Worm (Caenorhabditis elegans) whole organism, late embryonic: ENCODE data around the gene W07G4.1.

Experiments
- C08G9.2 ChIP-seq: sonication (generic microtip); optimal IDR thresholded peaks from 2 replicates; lab custom pipeline; 2016; ENCODE audit warnings: mild to moderate bottlenecking, missing genetic modification characterization, moderate library complexity, missing compliant biosample characterization
- F13H6.1 ChIP-seq: sonication (generic microtip); optimal IDR thresholded peaks from 2 replicates; lab custom pipeline; 2016; ENCODE audit warnings: missing genetic modification characterization, missing compliant biosample characterization
- K02D7.2 ChIP-seq: sonication (generic microtip); optimal IDR thresholded peaks from 2 replicates; lab custom pipeline; 2017; ENCODE audit warnings: mild to moderate bottlenecking, missing genetic modification characterization, missing compliant biosample characterization
- K09A11.1 ChIP-seq: sonication (generic microtip); optimal IDR thresholded peaks from 2 replicates; lab custom pipeline; 2017; ENCODE audit warnings: antibody characterized with exemption, mild to moderate bottlenecking, missing genetic modification characterization, missing compliant biosample characterization; ENCODE audit not compliant: insufficient read depth
- Y22D7AL.16 ChIP-seq: sonication (generic microtip); optimal IDR thresholded peaks from 2 replicates; lab custom pipeline; 2016; ENCODE audit warnings: missing genetic modification characterization, missing compliant biosample characterization
- ahr-1 ChIP-seq: sonication (generic microtip); optimal IDR thresholded peaks from 2 replicates; lab custom pipeline; 2016; ENCODE audit warnings: missing genetic modification characterization, missing compliant biosample characterization
- ama-1 ChIP-seq: fragments of 150-350 bp; optimal IDR thresholded peaks from 2 replicates; lab custom pipeline; 2014
- ceh-14 ChIP-seq: sonication (generic microtip); optimal IDR thresholded peaks from 2 replicates; lab custom pipeline; 2016; ENCODE audit warnings: missing genotype, missing genetic modification characterization, missing compliant biosample characterization
- ceh-18 ChIP-seq: sonication (generic microtip); optimal IDR thresholded peaks from 2 replicates; lab custom pipeline; 2016; ENCODE audit warnings: missing genetic modification characterization, missing compliant biosample characterization
- ceh-2 ChIP-seq: sonication (generic microtip); optimal IDR thresholded peaks from 2 replicates; lab custom pipeline; 2016; ENCODE audit warnings: missing genotype, missing genetic modification characterization, missing compliant biosample characterization
- ceh-22 ChIP-seq: sonication (generic microtip); optimal IDR thresholded peaks from 2 replicates; lab custom pipeline; 2017; ENCODE audit warnings: missing biosample characterization, missing genetic modification characterization
- ceh-24 ChIP-seq: sonication (generic microtip); optimal IDR thresholded peaks from 2 replicates; lab custom pipeline; 2016; ENCODE audit warnings: mild to moderate bottlenecking, missing genetic modification characterization, missing compliant biosample characterization
- ceh-45 ChIP-seq: fragments of 200-800 bp; sonication (Bioruptor generic); IDR thresholded peaks from 2 replicates; pipeline ENCODE4 v1.3.6; 2022; ENCODE audit warnings: missing genetic modification reagents, missing genetic modification characterization, missing compliant biosample characterization
- ceh-48 ChIP-seq: sonication (generic microtip); optimal IDR thresholded peaks from 2 replicates; lab custom pipeline; 2016; ENCODE audit warnings: missing genetic modification characterization, inconsistent platforms, missing compliant biosample characterization
- ceh-9 ChIP-seq: sonication (generic microtip); optimal IDR thresholded peaks from 2 replicates; lab custom pipeline; 2016; ENCODE audit warnings: mild to moderate bottlenecking, missing genetic modification characterization, inconsistent platforms, missing compliant biosample characterization
- che-1 ChIP-seq: sonication (generic microtip); optimal IDR thresholded peaks from 2 replicates; lab custom pipeline; 2016; ENCODE audit warnings: mild to moderate bottlenecking, missing genetic modification characterization, missing compliant biosample characterization
- dmd-4 ChIP-seq: sonication (generic microtip); optimal IDR thresholded peaks from 2 replicates; lab custom pipeline; 2016; ENCODE audit warnings: borderline replicate concordance, missing genetic modification characterization, missing compliant biosample characterization
- dve-1 ChIP-seq: sonication (generic microtip); optimal IDR thresholded peaks from 2 replicates; lab custom pipeline; 2017; ENCODE audit warnings: antibody characterized with exemption, mild to moderate bottlenecking, missing genetic modification characterization, missing compliant biosample characterization
- elt-2 ChIP-seq: sonication (generic microtip); optimal IDR thresholded peaks from 2 replicates; lab custom pipeline; 2016; ENCODE audit warnings: missing genetic modification reagents, missing genetic modification characterization, missing compliant biosample characterization
- ets-4 ChIP-seq: sonication (generic microtip); optimal IDR thresholded peaks from 2 replicates; lab custom pipeline; 2016; ENCODE audit warnings: missing genetic modification characterization, missing compliant biosample characterization
- fkh-10 ChIP-seq: fragments of 150-350 bp; optimal IDR thresholded peaks from 2 replicates; lab custom pipeline; 2014; ENCODE audit warnings: missing biosample characterization, missing genetic modification reagents, missing genetic modification characterization
- gmeb-2 ChIP-seq: sonication (generic microtip); optimal IDR thresholded peaks from 2 replicates; lab custom pipeline; 2016; ENCODE audit warnings: missing genetic modification characterization, inconsistent platforms, missing compliant biosample characterization
- hlh-13 ChIP-seq: fragments of 200-800 bp; sonication (Bioruptor generic); optimal IDR thresholded peaks from 2 replicates; lab custom pipeline; 2018; ENCODE audit warnings: mild to moderate bottlenecking, missing genetic modification characterization, missing compliant biosample characterization
- hlh-15 ChIP-seq: sonication (generic microtip); optimal IDR thresholded peaks from 2 replicates; lab custom pipeline; 2016; ENCODE audit warnings: missing genetic modification characterization, missing compliant biosample characterization
- hlh-30 ChIP-seq: sonication (generic microtip); optimal IDR thresholded peaks from 2 replicates; lab custom pipeline; 2017; ENCODE audit warnings: antibody characterized with exemption, missing genetic modification characterization, missing compliant biosample characterization; ENCODE audit not compliant: insufficient read depth
- hlh-6 ChIP-seq: sonication (generic microtip); optimal IDR thresholded peaks from 2 replicates; lab custom pipeline; 2016; ENCODE audit warnings: missing genotype, missing genetic modification characterization, missing compliant biosample characterization
- lim-6 ChIP-seq: sonication (generic microtip); optimal IDR thresholded peaks from 2 replicates; lab custom pipeline; 2016; ENCODE audit warnings: missing genetic modification characterization, missing compliant biosample characterization
- lin-11 ChIP-seq: fragments of 200-800 bp; sonication (Bioruptor generic); optimal IDR thresholded peaks from 2 replicates; lab custom pipeline; 2018; ENCODE audit warnings: mild to moderate bottlenecking, missing genetic modification characterization, missing compliant biosample characterization
- madf-2 ChIP-seq: sonication (generic microtip); optimal IDR thresholded peaks from 2 replicates; lab custom pipeline; 2017; ENCODE audit warnings: missing genetic modification characterization, missing compliant biosample characterization
- mec-3 ChIP-seq: sonication (generic microtip); optimal IDR thresholded peaks from 2 replicates; lab custom pipeline; 2016; ENCODE audit warnings: borderline replicate concordance, missing genetic modification characterization, missing compliant biosample characterization
- nfya-1 ChIP-seq: sonication (generic microtip); optimal IDR thresholded peaks from 2 replicates; lab custom pipeline; 2017; ENCODE audit warnings: missing genetic modification characterization, mild to moderate bottlenecking, missing compliant biosample characterization, antibody characterized with exemption, moderate library complexity
- nhr-11 ChIP-seq: fragments of 150-350 bp; optimal IDR thresholded peaks from 2 replicates; lab custom pipeline; 2014; ENCODE audit warnings: missing biosample characterization, missing genetic modification characterization
- odd-2 ChIP-seq: sonication (generic microtip); optimal IDR thresholded peaks from 2 replicates; lab custom pipeline; 2017; ENCODE audit warnings: antibody characterized with exemption, mild to moderate bottlenecking, missing genetic modification characterization, missing compliant biosample characterization
- pag-3 ChIP-seq: sonication (generic microtip); optimal IDR thresholded peaks from 2 replicates; lab custom pipeline; 2016; ENCODE audit warnings: missing compliant biosample characterization, missing genetic modification characterization, borderline replicate concordance
- pat-9 ChIP-seq: fragments of 200-800 bp; sonication (Bioruptor generic); optimal IDR thresholded peaks from 2 replicates; lab custom pipeline; 2018; ENCODE audit warnings: mild to moderate bottlenecking, missing genetic modification characterization, moderate library complexity, missing compliant biosample characterization
- pax-1 ChIP-seq: fragments of 150-350 bp; optimal IDR thresholded peaks from 2 replicates; lab custom pipeline; 2014; ENCODE audit warnings: missing biosample characterization, missing genetic modification characterization
- pqm-1 ChIP-seq: sonication (generic microtip); optimal IDR thresholded peaks from 2 replicates; lab custom pipeline; 2016; ENCODE audit warnings: missing genetic modification characterization, missing compliant biosample characterization
- pros-1 ChIP-seq: fragments of 150-350 bp; optimal IDR thresholded peaks from 2 replicates; lab custom pipeline; 2014; ENCODE audit warnings: missing biosample characterization, missing genetic modification reagents, missing genetic modification characterization
- ref-2 ChIP-seq: sonication (generic microtip); optimal IDR thresholded peaks from 2 replicates; lab custom pipeline; 2016; ENCODE audit warnings: missing genetic modification characterization, missing compliant biosample characterization
- rnt-1 ChIP-seq: sonication (generic microtip); optimal IDR thresholded peaks from 2 replicates; lab custom pipeline; 2016; ENCODE audit warnings: missing genetic modification characterization, missing compliant biosample characterization
- sox-2 ChIP-seq: fragments of 200-800 bp; sonication (Bioruptor generic); IDR thresholded peaks from 2 replicates; pipeline ENCODE4 v1.3.6; 2022; ENCODE audit warnings: missing genetic modification reagents, missing genetic modification characterization, missing compliant biosample characterization
- tbx-2 ChIP-seq: sonication (generic microtip); optimal IDR thresholded peaks from 2 replicates; lab custom pipeline; 2016; ENCODE audit warnings: missing genetic modification characterization, missing compliant biosample characterization
- unc-42 ChIP-seq: sonication (generic microtip); optimal IDR thresholded peaks from 2 replicates; lab custom pipeline; 2016; ENCODE audit warnings: missing genotype, missing genetic modification characterization, missing compliant biosample characterization
- ztf-16 ChIP-seq: sonication (generic microtip); optimal IDR thresholded peaks from 2 replicates; lab custom pipeline; 2017; ENCODE audit warnings: missing genetic modification characterization, missing compliant biosample characterization

Gene W07G4.1

ce11 chrV:12999559-12999958, 33.8 kb upstream of the W07G4.1 start, which contains the start of gene far-4:
Gene far-4, minus strand, starts transcription at chrV:12999659.
- TF ChIP-seq ahr-1 (tag; lab: Kevin White, UChicago) (no peak), ets-4 (no peak), sox-2 (GFP tag; lab: Robert Waterston, UW) (no peak), fkh-10 (no peak), F13H6.1 (tag; lab: Kevin White, UChicago) (no peak), elt-2 (tag; lab: Kevin White, UChicago) (no peak), hlh-30 (tag; lab: Kevin White, UChicago) (no peak), hlh-13 (GFP tag; lab: Kevin White, UChicago) (no peak)

ce11 chrV:13000068-13000467, 33.3 kb upstream of the W07G4.1 start:
- TF ChIP-seq unc-42, result no peak
- TF ChIP-seq madf-2, result no peak
- TF ChIP-seq ceh-9 (tag; lab: Kevin White, UChicago), result no peak
- no peak for TF ChIP-seq ref-2
- no peak for TF ChIP-seq pag-3 (tag; lab: Kevin White, UChicago)
- TF ChIP-seq Y22D7AL.16 (tag; lab: Kevin White, UChicago), result no peak
- no peak for TF ChIP-seq ceh-48 (tag; lab: Kevin White, UChicago)
- TF ChIP-seq sox-2 (GFP tag; lab: Robert Waterston, UW), result no peak
- TF ChIP-seq hlh-13 (GFP tag; lab: Kevin White, UChicago), result no peak
- no peak for TF ChIP-seq tbx-2
- TF ChIP-seq dmd-4 (tag; lab: Kevin White, UChicago), result no peak
- no peak for TF ChIP-seq mec-3 (tag; lab: Kevin White, UChicago)
- TF ChIP-seq odd-2, result no peak
- TF ChIP-seq, all 69 proteins: peak for 0

- no peak for TF ChIP-seq pat-9 (tag; lab: Kevin White, UChicago)
- no peak for TF ChIP-seq ceh-2 (tag; lab: Kevin White, UChicago)
- TF ChIP-seq ama-1 (lab: Kevin White, UChicago), result no peak
- no peak for TF ChIP-seq che-1 (tag; lab: Kevin White, UChicago)
- TF ChIP-seq hlh-13 (GFP tag; lab: Kevin White, UChicago), result no peak
- no peak for TF ChIP-seq dve-1 (tag; lab: Kevin White, UChicago)
- TF ChIP-seq C08G9.2 (tag; lab: Kevin White, UChicago), result no peak
- TF ChIP-seq ceh-24 (tag; lab: Kevin White, UChicago), result no peak
- no peak for TF ChIP-seq pros-1
- TF ChIP-seq ztf-16 (tag; lab: Kevin White, UChicago), result no peak
- TF ChIP-seq pag-3 (tag; lab: Kevin White, UChicago), result no peak
- TF ChIP-seq ahr-1 (tag; lab: Kevin White, UChicago), result no peak
- TF ChIP-seq ceh-18, result no peak
- no peak for TF ChIP-seq elt-2 (tag; lab: Kevin White, UChicago)
- TF ChIP-seq ceh-14, result no peak
- no peak for TF ChIP-seq Y22D7AL.16 (tag; lab: Kevin White, UChicago)
- TF ChIP-seq gmeb-2 (tag; lab: Kevin White, UChicago), result no peak
- TF ChIP-seq nfya-1 (tag; lab: Kevin White, UChicago), result no peak
These were observed 31.3 kb upstream of the W07G4.1 start, which contains the start of gene inft-2 for ce11 chrV:13002070-13002469. Gene inft-2, plus strand, starts transcription at chrV:13002317.

ce11 chrV:13003378-13003777, 29.9 kb upstream of the W07G4.1 start:
- peak; percentile 91 for TF ChIP-seq Y22D7AL.16 (tag; lab: Kevin White, UChicago)
- TF ChIP-seq ceh-45, result peak; percentile 83
- no peak for TF ChIP-seq pax-1 (tag; lab: Kevin White, UChicago)
- TF ChIP-seq pros-1, result peak; percentile 52
- no peak for TF ChIP-seq nhr-11 (tag; lab: Kevin White, UChicago)
- peak; percentile 82 for TF ChIP-seq hlh-6 (tag; lab: Kevin White, UChicago)
- peak; percentile 83 for TF ChIP-seq tbx-2
- peak; percentile 57 for TF ChIP-seq unc-42
- peak; percentile 62 for TF ChIP-seq pqm-1
- TF ChIP-seq madf-2, result peak; percentile 78
- TF ChIP-seq ceh-22 (tag; lab: Kevin White, UChicago), result no peak
- TF ChIP-seq K02D7.2 (tag; lab: Kevin White, UChicago), result peak; percentile 86
- peak; percentile 27 for TF ChIP-seq hlh-15 (tag; lab: Kevin White, UChicago)
- TF ChIP-seq C08G9.2 (tag; lab: Kevin White, UChicago), result peak; percentile 83
- peak; percentile 82 for TF ChIP-seq ceh-14
- TF ChIP-seq lim-6 (tag; lab: Kevin White, UChicago), result peak; percentile 49
- peak; percentile 71 for TF ChIP-seq ceh-48 (tag; lab: Kevin White, UChicago)
- peak; percentile 87 for TF ChIP-seq che-1 (tag; lab: Kevin White, UChicago)
- TF ChIP-seq ztf-16 (tag; lab: Kevin White, UChicago), result peak; percentile 90
- peak; percentile 82 for TF ChIP-seq ceh-18
- peak; percentile 74 for TF ChIP-seq lin-11 (tag; lab: Kevin White, UChicago)
- TF ChIP-seq ets-4, result peak; percentile 44
- peak; percentile 76 for TF ChIP-seq rnt-1 (tag; lab: Kevin White, UChicago)
- TF ChIP-seq hlh-13 (GFP tag; lab: Kevin White, UChicago), result peak; percentile 78
- TF ChIP-seq K09A11.1 (tag; lab: Kevin White, UChicago), result peak; percentile 68
- TF ChIP-seq ahr-1 (tag; lab: Kevin White, UChicago), result peak; percentile 55
